Worm (Caenorhabditis elegans) whole organism, young adult: ENCODE results near the gene hpo-19.

Experiments
- B0019.2 ChIP-seq: fragments of 200-800 bp; sonication (Bioruptor generic); conservative IDR thresholded peaks from 2 replicates; pipeline ENCODE4 v1.3.6; 2022; ENCODE audit warnings: missing genetic modification reagents, missing genetic modification characterization, missing compliant biosample characterization
- B0261.1 ChIP-seq: sonication (generic microtip); optimal IDR thresholded peaks from 2 replicates; lab custom pipeline; 2016; ENCODE audit warnings: mild to moderate bottlenecking, missing genetic modification characterization, moderate library complexity, missing compliant biosample characterization
- B0336.3 ChIP-seq: fragments of 200-800 bp; sonication (Bioruptor generic); IDR thresholded peaks from 2 replicates; pipeline ENCODE4 v1.3.6; 2022; ENCODE audit warnings: missing genetic modification characterization, missing compliant biosample characterization
- F10E7.11 ChIP-seq: sonication (generic microtip); optimal IDR thresholded peaks from 2 replicates; lab custom pipeline; 2017; ENCODE audit warnings: mild to moderate bottlenecking, missing genetic modification characterization, moderate library complexity, missing compliant biosample characterization
- F33H1.4 ChIP-seq: fragments of 200-800 bp; sonication (Bioruptor generic); IDR thresholded peaks from 2 replicates; pipeline ENCODE4 v1.3.6; 2022; ENCODE audit warnings: missing genetic modification reagents, missing genetic modification characterization, missing compliant biosample characterization
- F52B5.7 ChIP-seq: sonication (generic microtip); optimal IDR thresholded peaks from 2 replicates; lab custom pipeline; 2016; ENCODE audit warnings: mild to moderate bottlenecking, missing genetic modification characterization, missing compliant biosample characterization
- F57C9.4 ChIP-seq: sonication (generic microtip); optimal IDR thresholded peaks from 2 replicates; lab custom pipeline; 2017; ENCODE audit warnings: mild to moderate bottlenecking, missing genetic modification characterization, missing compliant biosample characterization
- akir-1 ChIP-seq: fragments of 200-800 bp; sonication (Bioruptor generic); optimal IDR thresholded peaks from 2 replicates; lab custom pipeline; 2018; ENCODE audit warnings: mild to moderate bottlenecking, missing genetic modification characterization, moderate library complexity, missing compliant biosample characterization
- ama-1 ChIP-seq, 3 experiments: fragments of 150-350 bp in 1 of 3; sonication (generic microtip) in 2 of 3; optimal IDR thresholded peaks; 2 replicates each; lab custom pipeline; 2014 to 2018; ENCODE audit warnings: missing biosample characterization in 2 of 3, missing genetic modification characterization in 2 of 3, missing genetic modification reagents in 2 of 3
- aptf-2 ChIP-seq: fragments of 200-800 bp; sonication (Bioruptor generic); conservative IDR thresholded peaks from 2 replicates; pipeline ENCODE4 v1.3.6; 2022; ENCODE audit warnings: missing genetic modification reagents, missing genetic modification characterization, missing compliant biosample characterization
- atf-7 ChIP-seq: sonication (generic microtip); optimal IDR thresholded peaks from 2 replicates; lab custom pipeline; 2017; ENCODE audit warnings: mild to moderate bottlenecking, missing genetic modification characterization, missing compliant biosample characterization
- athp-1 ChIP-seq: sonication (generic microtip); optimal IDR thresholded peaks from 2 replicates; lab custom pipeline; 2017; ENCODE audit warnings: mild to moderate bottlenecking, missing genetic modification characterization, missing compliant biosample characterization
- bed-1 ChIP-seq: fragments of 200-800 bp; sonication (Bioruptor generic); IDR thresholded peaks from 2 replicates; pipeline ENCODE4 v1.3.6; 2022; ENCODE audit warnings: missing genetic modification reagents, missing genetic modification characterization, missing compliant biosample characterization
- cebp-2 ChIP-seq: fragments of 200-800 bp; sonication (Bioruptor generic); IDR thresholded peaks from 2 replicates; pipeline ENCODE4 v1.3.6; 2022; ENCODE audit warnings: missing genetic modification characterization, missing compliant biosample characterization
- ceh-100 ChIP-seq: fragments of 200-800 bp; sonication (Bioruptor generic); IDR thresholded peaks from 2 replicates; pipeline ENCODE4 v1.3.6; 2022; ENCODE audit warnings: missing genetic modification reagents, missing genetic modification characterization, missing compliant biosample characterization
- ceh-40 ChIP-seq: fragments of 200-800 bp; sonication (Bioruptor generic); IDR thresholded peaks from 2 replicates; pipeline ENCODE4 v1.3.6; 2022; ENCODE audit warnings: missing genetic modification characterization, missing compliant biosample characterization
- ceh-58 ChIP-seq: fragments of 200-800 bp; sonication (Bioruptor generic); IDR thresholded peaks from 2 replicates; pipeline ENCODE4 v1.3.6; 2022; ENCODE audit warnings: missing genetic modification characterization, missing compliant biosample characterization
- ceh-91 ChIP-seq: fragments of 200-800 bp; sonication (Bioruptor generic); IDR thresholded peaks from 2 replicates; pipeline ENCODE4 v1.3.6; 2022; ENCODE audit warnings: missing genetic modification reagents, missing genetic modification characterization, missing compliant biosample characterization
- die-1 ChIP-seq: sonication (generic microtip); optimal IDR thresholded peaks from 2 replicates; lab custom pipeline; 2016; ENCODE audit warnings: missing genotype, mild to moderate bottlenecking, missing genetic modification characterization, missing compliant biosample characterization
- dox-1 ChIP-seq: fragments of 200-800 bp; sonication (Bioruptor generic); IDR thresholded peaks from 2 replicates; pipeline ENCODE4 v1.3.6; 2022; ENCODE audit warnings: missing genetic modification reagents, missing genetic modification characterization, missing compliant biosample characterization
- dpff-1 ChIP-seq: sonication (generic microtip); optimal IDR thresholded peaks from 2 replicates; lab custom pipeline; 2017; ENCODE audit warnings: mild to moderate bottlenecking, missing genetic modification characterization, missing compliant biosample characterization
- efl-1 ChIP-seq: fragments of 150-350 bp; optimal IDR thresholded peaks from 2 replicates; lab custom pipeline; 2014; ENCODE audit warnings: missing biosample characterization, missing genetic modification reagents, missing genetic modification characterization
- egrh-3 ChIP-seq: fragments of 200-800 bp; sonication (Bioruptor generic); IDR thresholded peaks from 2 replicates; pipeline ENCODE4 v1.3.6; 2022; ENCODE audit warnings: missing genetic modification reagents, missing genetic modification characterization, missing compliant biosample characterization
- ets-4 ChIP-seq: fragments of 200-800 bp; sonication (Bioruptor generic); optimal IDR thresholded peaks from 2 replicates; lab custom pipeline; 2018; ENCODE audit warnings: mild to moderate bottlenecking, missing genetic modification characterization, missing compliant biosample characterization
- fkh-3 ChIP-seq: sonication (generic microtip); optimal IDR thresholded peaks from 2 replicates; lab custom pipeline; 2016; ENCODE audit warnings: mild to moderate bottlenecking, missing genetic modification characterization, missing compliant biosample characterization
- hlh-26 ChIP-seq: fragments of 200-800 bp; sonication (Bioruptor generic); conservative IDR thresholded peaks from 2 replicates; pipeline ENCODE4 v1.3.6; 2022; ENCODE audit warnings: missing genetic modification reagents, missing genetic modification characterization, missing compliant biosample characterization
- hmg-20 ChIP-seq: fragments of 200-800 bp; sonication (Bioruptor generic); IDR thresholded peaks from 2 replicates; pipeline ENCODE4 v1.3.6; 2022; ENCODE audit warnings: missing genetic modification reagents, missing genetic modification characterization, missing compliant biosample characterization
- lag-1 ChIP-seq: fragments of 200-800 bp; sonication (Bioruptor generic); IDR thresholded peaks from 2 replicates; pipeline ENCODE4 v1.3.6; 2022; ENCODE audit warnings: missing genetic modification reagents, missing genetic modification characterization, missing compliant biosample characterization
- let-607 ChIP-seq, 2 experiments: fragments of 200-800 bp in 1 of 2; sonication (Bioruptor generic) in 1 of 2; sonication (generic microtip) in 1 of 2; optimal IDR thresholded peaks; 2 replicates each; lab custom pipeline; 2016 to 2018; ENCODE audit warnings: mild to moderate bottlenecking in 2 of 2, missing compliant biosample characterization in 2 of 2, missing genetic modification characterization in 2 of 2, moderate library complexity in 2 of 2, missing genotype in 1 of 2
- lin-54 ChIP-seq: fragments of 200-800 bp; sonication (Bioruptor generic); optimal IDR thresholded peaks from 2 replicates; lab custom pipeline; 2018; ENCODE audit warnings: mild to moderate bottlenecking, missing genetic modification characterization, missing compliant biosample characterization
- lir-1 ChIP-seq: fragments of 200-800 bp; sonication (Bioruptor generic); conservative IDR thresholded peaks from 2 replicates; pipeline ENCODE4 v1.3.6; 2022; ENCODE audit warnings: missing genetic modification reagents, missing genetic modification characterization, missing compliant biosample characterization
- madf-3 ChIP-seq: fragments of 200-800 bp; sonication (Bioruptor generic); IDR thresholded peaks from 2 replicates; pipeline ENCODE4 v1.3.6; 2022; ENCODE audit warnings: missing genetic modification reagents, missing genetic modification characterization, missing compliant biosample characterization
- madf-6 ChIP-seq: fragments of 200-800 bp; sonication (Bioruptor generic); IDR thresholded peaks from 2 replicates; pipeline ENCODE4 v1.3.6; 2022; ENCODE audit warnings: missing genetic modification reagents, missing genetic modification characterization, missing compliant biosample characterization
- mcd-1 ChIP-seq: fragments of 200-800 bp; sonication (Bioruptor generic); IDR thresholded peaks from 2 replicates; pipeline ENCODE4 v1.3.6; 2022; ENCODE audit warnings: missing genetic modification reagents, missing genetic modification characterization, missing compliant biosample characterization
- mel-28 ChIP-seq: sonication (generic microtip); optimal IDR thresholded peaks from 2 replicates; lab custom pipeline; 2016; ENCODE audit warnings: borderline replicate concordance, mild to moderate bottlenecking, missing genetic modification characterization, missing compliant biosample characterization
- nfyb-1 ChIP-seq: fragments of 200-800 bp; sonication (Bioruptor generic); IDR thresholded peaks from 2 replicates; pipeline ENCODE4 v1.3.6; 2022; ENCODE audit warnings: missing genetic modification reagents, missing genetic modification characterization, missing compliant biosample characterization
- nhr-120 ChIP-seq: fragments of 200-800 bp; sonication (Bioruptor generic); IDR thresholded peaks from 2 replicates; pipeline ENCODE4 v1.3.6; 2022; ENCODE audit warnings: missing genetic modification characterization, missing compliant biosample characterization
- nhr-27 ChIP-seq: fragments of 200-800 bp; sonication (Bioruptor generic); optimal IDR thresholded peaks from 2 replicates; lab custom pipeline; 2018; ENCODE audit warnings: mild to moderate bottlenecking, missing genetic modification characterization, moderate library complexity, missing compliant biosample characterization
- nhr-80 ChIP-seq: sonication (generic microtip); optimal IDR thresholded peaks from 2 replicates; lab custom pipeline; 2016; ENCODE audit warnings: missing genetic modification characterization, missing compliant biosample characterization
- rec-8 ChIP-seq, 2 experiments: sonication (generic microtip); optimal IDR thresholded peaks; 2 replicates each; lab custom pipeline; 2016; ENCODE audit warnings: mild to moderate bottlenecking in 2 of 2, missing genetic modification characterization in 2 of 2, missing genetic modification reagents in 2 of 2, missing genotype in 2 of 2, missing biosample characterization in 1 of 2, missing compliant biosample characterization in 1 of 2, moderate library complexity in 1 of 2
- repo-1 ChIP-seq: sonication (generic microtip); optimal IDR thresholded peaks from 2 replicates; lab custom pipeline; 2017; ENCODE audit warnings: mild to moderate bottlenecking, missing genetic modification characterization, missing compliant biosample characterization
- snpc-3.4 ChIP-seq: sonication (generic microtip); optimal IDR thresholded peaks from 2 replicates; lab custom pipeline; 2017; ENCODE audit warnings: missing genetic modification characterization, mild to moderate bottlenecking, missing compliant biosample characterization, antibody characterized with exemption, moderate library complexity, missing genotype, missing genetic modification reagents
- tbp1 ChIP-seq: fragments of 200-800 bp; sonication (Bioruptor generic); optimal IDR thresholded peaks from 2 replicates; lab custom pipeline; 2018; ENCODE audit warnings: mild to moderate bottlenecking, missing genetic modification characterization, missing compliant biosample characterization
- unc-62 ChIP-seq: fragments of 150-350 bp; optimal IDR thresholded peaks from 2 replicates; lab custom pipeline; 2014; ENCODE audit warnings: missing biosample characterization, missing genetic modification reagents, missing genetic modification characterization
- ztf-18 ChIP-seq: sonication (generic microtip); optimal IDR thresholded peaks from 2 replicates; lab custom pipeline; 2016; ENCODE audit warnings: missing genotype, mild to moderate bottlenecking, missing genetic modification characterization, missing compliant biosample characterization
- ztf-22 ChIP-seq: fragments of 200-800 bp; sonication (Bioruptor generic); optimal IDR thresholded peaks from 2 replicates; lab custom pipeline; 2018; ENCODE audit warnings: mild to moderate bottlenecking, missing genetic modification characterization, moderate library complexity, missing compliant biosample characterization

hpo-19 gene

DNA sequence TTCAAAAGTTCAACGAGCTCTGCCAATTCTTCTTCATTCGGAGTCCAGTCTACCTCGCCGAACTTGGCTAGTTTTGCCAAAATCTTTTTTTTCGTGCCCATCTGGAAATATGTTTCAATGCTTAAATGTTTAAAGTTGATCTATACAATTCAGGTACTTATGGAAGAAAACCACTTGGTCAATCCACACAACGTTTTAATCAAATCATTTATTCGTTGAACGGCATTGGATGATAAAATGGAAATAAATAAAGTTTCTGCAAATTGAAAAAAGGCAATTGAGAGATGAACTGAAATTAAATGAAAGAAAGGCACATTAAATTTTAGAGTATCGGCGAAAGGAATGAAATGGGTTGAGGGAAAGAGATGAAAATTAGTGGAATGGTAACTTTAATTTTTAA, 12.4 kb upstream of the hpo-19 start, which contains the start of gene urb-1:
TSS of gene urb-1 (minus strand) at position 101 of the 400 bp plus-strand sequence.
- TF ChIP-seq snpc-3.4 (tag; lab: Kevin White, UChicago): no peak
- TF ChIP-seq ama-1 (optimal IDR thresholded peaks at IDR 0.05; lab: Kevin White, UChicago): no peak
- TF ChIP-seq ama-1 (GFP tag; optimal IDR thresholded peaks at IDR 0.05; lab: Kevin White, UChicago): peak in 1 of 2 experiments; percentile 19

- TF ChIP-seq mcd-1 (0 out of 2 replicates have a peak, but pooled peaks have one; percentile 29), dox-1 (GFP tag; lab: Robert Waterston, UW) (peak; percentile 31; the same call in 1 of the 2 replicates), let-607 (tag; optimal IDR thresholded peaks at IDR 0.05; lab: Kevin White, UChicago) (no peak), F10E7.11 (tag; lab: Kevin White, UChicago) (no peak), madf-3 (GFP tag; lab: Robert Waterston, UW) (no peak), lag-1 (0 out of 2 replicates have a peak, but pooled peaks have one; percentile 34), ceh-58 (GFP tag; lab: Robert Waterston, UW) (no peak), F33H1.4 (GFP tag; lab: Robert Waterston, UW) (no peak), akir-1 (no peak), nhr-80 (tag; lab: Kevin White, UChicago) (peak; percentile 16), lir-1 (GFP tag; lab: Robert Waterston, UW) (no peak), unc-62 (GFP tag; lab: Kevin White, UChicago) (no peak), fkh-3 (tag; lab: Kevin White, UChicago) (no peak), efl-1 (GFP tag; lab: Kevin White, UChicago) (no peak), dpff-1 (tag; lab: Kevin White, UChicago) (no peak), hlh-26 (GFP tag; lab: Robert Waterston, UW) (no peak), nhr-120 (GFP tag; lab: Robert Waterston, UW) (no peak), bed-1 (GFP tag; lab: Robert Waterston, UW) (no peak), atf-7 (tag; lab: Kevin White, UChicago) (no peak), repo-1 (tag; lab: Kevin White, UChicago) (no peak), cebp-2 (GFP tag; lab: Robert Waterston, UW) (no peak), nfyb-1 (GFP tag; lab: Robert Waterston, UW) (0 out of 2 replicates have a peak, but pooled peaks have one; percentile 15), ceh-100 (no peak), F57C9.4 (tag; lab: Kevin White, UChicago) (no peak), lin-54 (GFP tag; lab: Kevin White, UChicago) (no peak), B0019.2 (GFP tag; lab: Robert Waterston, UW) (no peak), ceh-40 (no peak), madf-6 (GFP tag; lab: Robert Waterston, UW) (no peak), ztf-22 (no peak), ets-4 (GFP tag; lab: Kevin White, UChicago) (peak; percentile 24), athp-1 (tag; lab: Kevin White, UChicago) (peak; percentile 17), B0261.1 (no peak), hmg-20 (GFP tag; lab: Robert Waterston, UW) (no peak), ztf-18 (tag; lab: Kevin White, UChicago) (no peak), tbp1 (GFP tag; lab: Kevin White, UChicago) (no peak), die-1 (tag; lab: Kevin White, UChicago) (no peak), egrh-3 (GFP tag; lab: Robert Waterston, UW) (no peak), F52B5.7 (no peak), ceh-91 (no peak), nhr-27 (tag; lab: Kevin White, UChicago) (no peak), mel-28 (tag; lab: Kevin White, UChicago) (no peak), B0336.3 (GFP tag; lab: Robert Waterston, UW) (peak; percentile 60), rec-8 (tag; optimal IDR thresholded peaks at IDR 0.05; lab: Kevin White, UChicago) (peak in 1 of 2 experiments; percentile 7), aptf-2 (GFP tag; lab: Robert Waterston, UW) (no peak)
Observed at ce11 chrV:6425927-6426326, 10.5 kb upstream of the hpo-19 start, which contains the start of gene T05H4.11. T05H4.11 (minus strand) TSS chrV:6426261.
